Worm (Caenorhabditis elegans) whole organism, late embryonic: ENCODE measurements around the gene tbc-13.

Experiments
- ceh-22 ChIP-seq: sonication (generic microtip); optimal IDR thresholded peaks from 2 replicates; lab custom pipeline; 2017; ENCODE audit warnings: missing biosample characterization, missing genetic modification characterization
- ceh-24 ChIP-seq: sonication (generic microtip); optimal IDR thresholded peaks from 2 replicates; lab custom pipeline; 2016; ENCODE audit warnings: mild to moderate bottlenecking, missing genetic modification characterization, missing compliant biosample characterization
- elt-2 ChIP-seq: sonication (generic microtip); optimal IDR thresholded peaks from 2 replicates; lab custom pipeline; 2016; ENCODE audit warnings: missing genetic modification reagents, missing genetic modification characterization, missing compliant biosample characterization
- fkh-10 ChIP-seq: fragments of 150-350 bp; optimal IDR thresholded peaks from 2 replicates; lab custom pipeline; 2014; ENCODE audit warnings: missing biosample characterization, missing genetic modification reagents, missing genetic modification characterization
- fkh-6 ChIP-seq: sonication (generic microtip); optimal IDR thresholded peaks from 2 replicates; lab custom pipeline; 2016; ENCODE audit warnings: missing genetic modification characterization, missing compliant biosample characterization
- zip-5 ChIP-seq: sonication (generic microtip); optimal IDR thresholded peaks from 2 replicates; lab custom pipeline; 2016; ENCODE audit warnings: missing genetic modification characterization, missing compliant biosample characterization

ce11 chrX:12479027-12479426, 5.8 kb upstream of the tbc-13 start:
- no peak for TF ChIP-seq elt-2 (tag; lab: Kevin White, UChicago)
- no peak for TF ChIP-seq fkh-6
- TF ChIP-seq fkh-10: no peak
- no peak for TF ChIP-seq ceh-22
- no peak for TF ChIP-seq zip-5 (tag; lab: Kevin White, UChicago)
- TF ChIP-seq ceh-24 (tag; lab: Kevin White, UChicago): no peak
